Worm (Caenorhabditis elegans) whole organism, L3 larva: ENCODE results near the gene col-139.

Source experiments
- ZK546.5 ChIP-seq: sonication (generic microtip); optimal IDR thresholded peaks from 2 replicates; lab custom pipeline; 2017; ENCODE audit warnings: missing biosample characterization, missing genetic modification characterization
- aly-2 ChIP-seq: fragments of 150-350 bp; optimal IDR thresholded peaks from 2 replicates; lab custom pipeline; 2014; ENCODE audit warnings: missing biosample characterization, missing genetic modification characterization
- ama-1 ChIP-seq: fragments of 150-350 bp; optimal IDR thresholded peaks from 2 replicates; lab custom pipeline; 2018
- ceh-16 ChIP-seq: sonication (generic microtip); optimal IDR thresholded peaks from 2 replicates; lab custom pipeline; 2017; ENCODE audit warnings: missing biosample characterization, missing genetic modification characterization
- ceh-28 ChIP-seq: fragments of 150-350 bp; optimal IDR thresholded peaks from 2 replicates; lab custom pipeline; 2014; ENCODE audit warnings: missing biosample characterization, missing genetic modification reagents, missing genetic modification characterization
- ceh-9 ChIP-seq: sonication (generic microtip); optimal IDR thresholded peaks from 2 replicates; lab custom pipeline; 2018; ENCODE audit warnings: missing biosample characterization, missing genetic modification characterization
- daf-12 ChIP-seq: fragments of 150-350 bp; optimal IDR thresholded peaks from 2 replicates; lab custom pipeline; 2014; ENCODE audit warnings: missing biosample characterization, missing genetic modification reagents, missing genetic modification characterization
- egl-27 ChIP-seq: sonication (generic microtip); optimal IDR thresholded peaks from 4 replicates; lab custom pipeline; 2017; ENCODE audit warnings: missing biosample characterization, missing genetic modification reagents, missing genetic modification characterization
- elt-1 ChIP-seq: fragments of 150-350 bp; optimal IDR thresholded peaks from 2 replicates; lab custom pipeline; 2014; ENCODE audit warnings: missing biosample characterization, missing genetic modification characterization
- elt-3 ChIP-seq, 3 experiments: fragments of 150-350 bp in 1 of 3; sonication (generic microtip) in 2 of 3; optimal IDR thresholded peaks; 2 replicates in 2 of 3; 4 replicates in 1 of 3; lab custom pipeline; 2014 to 2017; ENCODE audit warnings: missing biosample characterization in 3 of 3, missing genetic modification characterization in 3 of 3
- eor-1 ChIP-seq, 2 experiments: fragments of 150-350 bp; optimal IDR thresholded peaks; 2 replicates each; lab custom pipeline; 2014 to 2018; ENCODE audit warnings: missing biosample characterization in 2 of 2, missing genetic modification characterization in 2 of 2
- fkh-10 ChIP-seq: sonication (generic microtip); optimal IDR thresholded peaks from 2 replicates; lab custom pipeline; 2017; ENCODE audit warnings: missing biosample characterization, missing genetic modification reagents, missing genetic modification characterization
- fkh-2 ChIP-seq: fragments of 150-350 bp; optimal IDR thresholded peaks from 2 replicates; lab custom pipeline; 2014; ENCODE audit warnings: missing biosample characterization, missing genetic modification reagents, missing genetic modification characterization
- fos-1 ChIP-seq: fragments of 150-350 bp; optimal IDR thresholded peaks from 2 replicates; lab custom pipeline; 2014; ENCODE audit warnings: missing biosample characterization, missing genetic modification characterization
- hmg-11 ChIP-seq: sonication (generic microtip); optimal IDR thresholded peaks from 2 replicates; lab custom pipeline; 2016; ENCODE audit warnings: missing genetic modification characterization, missing compliant biosample characterization
- jun-1 ChIP-seq: fragments of 150-350 bp; optimal IDR thresholded peaks from 2 replicates; lab custom pipeline; 2014; ENCODE audit warnings: missing biosample characterization, missing genetic modification reagents, missing genetic modification characterization
- lin-15B ChIP-seq: fragments of 150-350 bp; optimal IDR thresholded peaks from 2 replicates; lab custom pipeline; 2014; ENCODE audit warnings: missing biosample characterization, missing genetic modification characterization
- lin-39 ChIP-seq: fragments of 150-350 bp; optimal IDR thresholded peaks from 2 replicates; lab custom pipeline; 2018; ENCODE audit warnings: missing biosample characterization, missing genetic modification reagents, missing genetic modification characterization
- lsy-12 ChIP-seq: sonication (generic microtip); optimal IDR thresholded peaks from 2 replicates; lab custom pipeline; 2016; ENCODE audit warnings: mild to moderate bottlenecking, missing genetic modification characterization, missing compliant biosample characterization
- mdl-1 ChIP-seq: fragments of 150-350 bp; optimal IDR thresholded peaks from 2 replicates; lab custom pipeline; 2014; ENCODE audit warnings: missing biosample characterization, missing genetic modification characterization
- mml-1 ChIP-seq: fragments of 150-350 bp; sonication (generic microtip); optimal IDR thresholded peaks from 3 replicates; lab custom pipeline; 2014; ENCODE audit warnings: missing biosample characterization, missing genetic modification characterization
- nfya-1 ChIP-seq: sonication (generic microtip); optimal IDR thresholded peaks from 2 replicates; lab custom pipeline; 2017; ENCODE audit warnings: missing genetic modification characterization, mild to moderate bottlenecking, missing compliant biosample characterization, antibody characterized with exemption, moderate library complexity; ENCODE audit not compliant: insufficient read depth
- nhr-12 ChIP-seq: fragments of 150-350 bp; optimal IDR thresholded peaks from 2 replicates; lab custom pipeline; 2014; ENCODE audit warnings: missing biosample characterization, missing genetic modification characterization
- nhr-23 ChIP-seq: fragments of 150-350 bp; optimal IDR thresholded peaks from 2 replicates; lab custom pipeline; 2014; ENCODE audit warnings: missing biosample characterization, missing genetic modification reagents, missing genetic modification characterization
- nhr-25 ChIP-seq: sonication (generic microtip); optimal IDR thresholded peaks from 2 replicates; lab custom pipeline; 2017; ENCODE audit warnings: missing biosample characterization, missing genetic modification characterization
- nhr-28 ChIP-seq: fragments of 150-350 bp; optimal IDR thresholded peaks from 2 replicates; lab custom pipeline; 2014; ENCODE audit warnings: missing biosample characterization, missing genetic modification characterization
- nhr-43 ChIP-seq: sonication (generic microtip); optimal IDR thresholded peaks from 2 replicates; lab custom pipeline; 2016; ENCODE audit warnings: mild to moderate bottlenecking, missing genetic modification characterization, missing compliant biosample characterization; ENCODE audit not compliant: poor library complexity, severe bottlenecking
- nhr-67 ChIP-seq: fragments of 150-350 bp; optimal IDR thresholded peaks from 2 replicates; lab custom pipeline; 2014; ENCODE audit warnings: missing biosample characterization, missing genetic modification characterization
- nhr-76 ChIP-seq: fragments of 150-350 bp; sonication (generic microtip); optimal IDR thresholded peaks from 5 replicates; lab custom pipeline; 2014; ENCODE audit warnings: missing biosample characterization, missing genetic modification characterization
- nhr-77 ChIP-seq: fragments of 150-350 bp; optimal IDR thresholded peaks from 2 replicates; lab custom pipeline; 2014; ENCODE audit warnings: missing biosample characterization, missing genetic modification characterization
- pha-4 ChIP-seq: fragments of 150-350 bp; optimal IDR thresholded peaks from 2 replicates; lab custom pipeline; 2014; ENCODE audit warnings: missing biosample characterization, missing genetic modification reagents, missing genetic modification characterization
- pqm-1 ChIP-seq: fragments of 150-350 bp; optimal IDR thresholded peaks from 2 replicates; lab custom pipeline; 2017; ENCODE audit warnings: missing biosample characterization, missing genetic modification characterization, inconsistent platforms
- sea-2 ChIP-seq: fragments of 150-350 bp; sonication (generic microtip); optimal IDR thresholded peaks from 4 replicates; lab custom pipeline; 2014; ENCODE audit warnings: missing biosample characterization, missing genetic modification reagents, missing genetic modification characterization
- snpc-4 ChIP-seq: fragments of 150-350 bp; optimal IDR thresholded peaks from 2 replicates; lab custom pipeline; 2014; ENCODE audit warnings: missing biosample characterization, missing genetic modification characterization
- tbx-2 ChIP-seq: sonication (generic microtip); optimal IDR thresholded peaks from 2 replicates; lab custom pipeline; 2016; ENCODE audit warnings: mild to moderate bottlenecking, missing genetic modification characterization, missing compliant biosample characterization
- unc-39 ChIP-seq: sonication (generic microtip); optimal IDR thresholded peaks from 4 replicates; lab custom pipeline; 2017; ENCODE audit warnings: missing biosample characterization, missing genetic modification characterization
- unc-62 ChIP-seq: fragments of 150-350 bp; sonication (generic microtip); optimal IDR thresholded peaks from 4 replicates; lab custom pipeline; 2014; ENCODE audit warnings: missing biosample characterization, missing genetic modification reagents, missing genetic modification characterization

The col-139 gene

DNA sequence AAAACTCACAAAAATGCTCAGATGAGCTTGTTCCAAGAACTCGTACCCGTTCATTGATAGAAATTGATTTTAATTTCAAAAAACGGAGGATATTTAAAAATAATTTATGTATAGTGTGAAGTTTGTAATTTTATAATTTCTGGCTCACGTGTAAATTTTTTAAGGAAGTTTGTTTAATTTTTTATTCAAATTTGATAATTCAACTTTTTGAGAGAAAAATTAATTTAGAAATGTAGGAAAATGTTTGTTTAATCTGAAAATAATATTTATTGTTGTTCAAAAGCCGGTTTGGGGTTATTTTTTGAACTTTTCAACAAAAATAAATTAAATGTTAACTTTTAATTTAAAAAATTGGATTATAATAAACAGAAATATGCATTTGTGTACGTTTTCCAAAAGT lies 22.3 kb upstream of the col-139 start, which contains the start of gene K03B4.6:
TSS of gene K03B4.6 (minus strand) at position 101 of the 400 bp plus-strand sequence.
- TF ChIP-seq nhr-43 (tag; lab: Kevin White, UChicago) (no peak), nhr-67 (no peak), nhr-23 (tag; lab: Kevin White, UChicago) (no peak), unc-39 (no peak), aly-2 (no peak), nhr-28 (tag; lab: Kevin White, UChicago) (no peak), sea-2 (GFP tag; lab: Kevin White, UChicago) (no peak), fkh-10 (GFP tag; lab: Kevin White, UChicago) (no peak), daf-12 (no peak), fkh-2 (no peak), ceh-9 (tag; lab: Kevin White, UChicago) (no peak), egl-27 (tag; lab: Kevin White, UChicago) (no peak), nhr-12 (tag; lab: Kevin White, UChicago) (no peak), ZK546.5 (no peak), pqm-1 (tag; lab: Kevin White, UChicago) (no peak)

ce11 chrV:4674506-4674905 lies 20.7 kb upstream of the col-139 start, which contains the start of gene K03B4.8:
Gene K03B4.8 (minus strand): TSS chrV:4674606.
- TF ChIP-seq elt-3 (tag; optimal IDR thresholded peaks at IDR 0.05; lab: Kevin White, UChicago) (no peak), unc-62 (GFP tag; lab: Kevin White, UChicago) (no peak), nhr-25 (tag; lab: Kevin White, UChicago) (no peak), eor-1 (tag; optimal IDR thresholded peaks at IDR 0.05; lab: Kevin White, UChicago) (no peak), mml-1 (no peak), tbx-2 (tag; lab: Kevin White, UChicago) (no peak), jun-1 (tag; lab: Kevin White, UChicago) (no peak), hmg-11 (no peak), daf-12 (no peak), fkh-10 (GFP tag; lab: Kevin White, UChicago) (no peak), elt-1 (tag; lab: Kevin White, UChicago) (no peak), sea-2 (GFP tag; lab: Kevin White, UChicago) (no peak), fos-1 (tag; lab: Kevin White, UChicago) (no peak), egl-27 (tag; lab: Kevin White, UChicago) (no peak), ceh-9 (tag; lab: Kevin White, UChicago) (no peak), lin-39 (tag; lab: Kevin White, UChicago) (no peak)

DNA sequence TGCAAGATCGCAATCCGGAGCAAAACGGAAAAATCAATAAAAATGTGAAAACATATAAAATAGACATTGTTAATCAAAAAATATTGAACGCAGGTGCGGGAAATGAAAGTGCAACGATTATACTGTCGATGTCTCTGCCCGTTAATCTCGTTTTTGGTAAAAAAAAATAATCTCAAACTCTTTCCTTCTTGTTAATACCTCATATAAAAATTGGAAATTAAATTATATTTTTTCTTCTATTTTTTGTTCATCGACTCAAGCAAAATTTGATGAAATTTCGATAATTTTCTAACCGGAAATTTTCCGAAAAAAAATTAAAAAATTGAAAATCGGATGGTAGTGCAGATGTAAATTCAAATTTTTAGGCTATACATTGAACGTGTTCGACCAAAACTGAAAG lies 18.7 kb upstream of the col-139 start, which contains the start of gene K03B4.9:
TSS of gene K03B4.9 (minus strand) at position 101 of the 400 bp plus-strand sequence.
- TF ChIP-seq unc-62 (GFP tag; lab: Kevin White, UChicago) (no peak), egl-27 (tag; lab: Kevin White, UChicago) (no peak), elt-3 (tag; optimal IDR thresholded peaks at IDR 0.05; lab: Kevin White, UChicago) (no peak), elt-1 (tag; lab: Kevin White, UChicago) (no peak), fkh-2 (no peak), hmg-11 (no peak), fkh-10 (GFP tag; lab: Kevin White, UChicago) (no peak)

ce11 chrV:4668636-4669035 lies 14.9 kb upstream of the col-139 start, which contains the start of gene srx-77:
Gene srx-77 (minus strand): TSS chrV:4668736.
- TF ChIP-seq ceh-16 = no peak
- no peak for TF ChIP-seq nhr-43 (tag; lab: Kevin White, UChicago)
- no peak for TF ChIP-seq ceh-9 (tag; lab: Kevin White, UChicago)
- no peak for TF ChIP-seq hmg-11
- no peak for TF ChIP-seq nhr-76 (tag; lab: Kevin White, UChicago)
- TF ChIP-seq lin-39 (tag; lab: Kevin White, UChicago) = no peak
- TF ChIP-seq lsy-12 (tag; lab: Kevin White, UChicago) = no peak
- no peak for TF ChIP-seq fkh-2
- TF ChIP-seq mdl-1 = no peak

DNA sequence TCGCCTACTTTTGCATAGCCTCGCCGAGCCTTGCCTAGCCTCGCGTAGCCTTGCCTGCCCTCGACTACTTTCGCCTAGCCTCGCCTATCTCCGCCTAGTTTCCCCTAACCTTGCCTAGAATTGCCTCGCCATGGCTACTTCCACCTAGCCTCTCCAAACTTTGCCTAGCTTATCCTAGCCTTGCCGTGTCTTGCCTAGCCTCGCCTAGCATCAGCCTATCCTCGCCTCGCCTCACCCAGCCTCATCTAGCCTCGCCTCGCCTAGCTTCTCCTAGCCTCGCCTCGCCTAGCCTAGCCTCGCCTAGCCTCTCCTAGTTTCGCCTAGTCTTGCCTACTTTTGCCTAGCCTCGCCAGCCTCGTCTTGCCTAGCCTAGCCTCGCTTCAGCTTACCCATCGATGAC lies 13.3 kb upstream of the col-139 start:
- TF ChIP-seq lin-15B (tag; lab: Kevin White, UChicago) (no peak), nhr-76 (tag; lab: Kevin White, UChicago) (no peak), ama-1 (no peak), nhr-77 (tag; lab: Kevin White, UChicago) (no peak), daf-12 (no peak), eor-1 (tag; optimal IDR thresholded peaks at IDR 0.05; lab: Kevin White, UChicago) (no peak), nhr-67 (no peak), mml-1 (no peak), nfya-1 (no peak), lsy-12 (tag; lab: Kevin White, UChicago) (no peak), fos-1 (tag; lab: Kevin White, UChicago) (no peak), pha-4 (tag; lab: Kevin White, UChicago) (no peak), elt-3 (tag; optimal IDR thresholded peaks at IDR 0.05; lab: Kevin White, UChicago) (no peak), ceh-16 (no peak), ceh-28 (tag; lab: Kevin White, UChicago) (no peak), fkh-2 (no peak), nhr-23 (tag; lab: Kevin White, UChicago) (no peak), snpc-4 (tag; lab: Kevin White, UChicago) (no peak)
